Worm (Caenorhabditis elegans): Measurements from ENCODE around the gene actl-1.

The actl-1 gene

DNA sequence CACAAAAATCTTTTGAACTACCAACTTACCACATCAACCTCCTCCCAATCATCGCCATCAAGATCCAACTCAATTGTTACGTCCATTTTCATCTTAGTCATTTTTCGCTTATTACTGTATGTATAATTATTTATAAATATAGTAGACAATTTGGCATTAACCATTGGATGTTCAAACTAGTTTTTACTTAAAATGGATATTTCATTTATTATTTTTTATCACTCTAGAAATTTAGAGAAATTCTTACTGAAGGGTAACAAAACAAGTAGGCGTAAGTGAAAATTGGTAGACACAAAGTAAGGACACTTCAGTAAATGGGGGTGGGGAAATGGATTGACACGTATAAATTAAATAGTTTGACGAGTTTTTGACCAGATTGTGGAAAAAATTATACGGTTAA lies at the start of gene actl-1:
Gene actl-1 (minus strand): TSS at position 101 of the 400 bp plus-strand sequence.
- TF ChIP-seq unc-62 (GFP tag; optimal IDR thresholded peaks at IDR 0.05) = no peak

ce11 chrX:6543665-6544064 lies 44.0 kb upstream of the actl-1 start:
- TF ChIP-seq unc-62 (GFP tag; optimal IDR thresholded peaks at IDR 0.05) = no peak

DNA sequence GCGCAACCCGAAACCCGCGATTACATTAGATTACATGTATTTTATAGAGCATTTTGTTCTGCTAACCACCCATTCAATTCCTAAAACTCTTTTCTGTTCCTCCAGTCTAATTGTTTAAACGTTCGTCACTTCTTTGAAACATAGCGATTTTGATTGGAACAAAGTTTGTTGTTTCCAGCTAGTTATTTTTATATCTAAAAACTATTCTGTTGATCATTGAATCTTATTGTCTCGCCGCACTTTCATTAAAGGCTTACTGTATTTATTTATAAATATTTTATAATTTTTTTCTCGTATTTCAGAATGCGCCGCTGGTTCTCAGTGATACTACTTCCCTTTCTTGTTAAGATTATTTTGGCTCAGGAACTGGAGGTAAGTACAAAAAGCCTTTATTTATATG lies 43.1 kb upstream of the actl-1 start, which contains the start of gene T14E8.2:
Gene T14E8.2 (plus strand): TSS at position 301 of the 400 bp plus-strand sequence.
- no peak for TF ChIP-seq unc-62 (GFP tag; optimal IDR thresholded peaks at IDR 0.05)

ce11 chrX:6538068-6538467 lies 38.4 kb upstream of the actl-1 start:
- TF ChIP-seq unc-62 (GFP tag; optimal IDR thresholded peaks at IDR 0.05) = no peak

DNA sequence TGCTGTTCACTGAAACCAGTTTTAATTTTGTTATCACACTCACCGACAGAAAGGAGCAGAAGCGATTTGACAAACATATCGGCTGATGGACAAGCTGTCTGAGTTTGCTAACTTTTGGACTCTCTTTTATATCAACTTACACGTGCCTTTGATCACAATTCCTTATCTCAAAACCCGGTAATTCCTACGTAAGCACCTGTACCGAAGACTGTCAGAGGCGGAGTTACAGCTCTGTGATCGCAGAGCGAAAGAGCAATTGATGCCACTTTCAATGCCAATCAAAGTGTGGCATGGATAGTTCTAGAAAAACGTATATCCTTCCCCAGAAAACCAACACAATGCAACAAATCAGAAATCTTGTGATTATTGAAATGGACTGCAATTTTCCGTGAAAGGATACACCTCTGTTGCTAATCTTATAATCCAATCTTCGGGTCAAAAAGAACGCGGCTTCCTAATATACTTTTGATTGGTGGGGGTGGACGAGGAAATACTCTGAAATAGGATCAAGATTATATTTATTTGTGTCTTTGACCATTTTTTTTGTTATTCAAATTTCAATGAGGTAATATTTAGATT lies 37.2 kb upstream of the actl-1 start, which contains the start of gene ilys-5:
Gene ilys-5 (minus strand): TSS at position 140 of the 579 bp plus-strand sequence.
- TF ChIP-seq unc-62 (GFP tag; optimal IDR thresholded peaks at IDR 0.05) = no peak

DNA sequence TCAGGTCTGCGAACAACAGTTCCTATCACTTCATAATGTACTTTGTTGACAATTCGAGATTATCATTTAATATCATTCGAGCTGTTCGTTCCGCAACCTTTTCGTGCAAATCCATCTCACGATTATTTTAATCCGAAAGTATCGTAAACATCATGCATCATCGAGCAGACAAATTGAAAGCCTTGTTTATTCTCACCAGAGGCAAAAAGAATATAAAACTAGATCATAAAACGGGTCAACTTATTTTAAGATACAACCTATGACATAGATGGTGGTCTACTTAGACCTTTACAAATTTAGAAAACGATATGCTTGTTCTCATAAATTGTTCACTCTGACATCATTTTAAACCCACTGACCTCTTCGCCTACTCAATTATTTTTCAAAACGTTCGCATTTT lies 33.4 kb upstream of the actl-1 start:
- no peak for TF ChIP-seq unc-62 (GFP tag; optimal IDR thresholded peaks at IDR 0.05)

DNA sequence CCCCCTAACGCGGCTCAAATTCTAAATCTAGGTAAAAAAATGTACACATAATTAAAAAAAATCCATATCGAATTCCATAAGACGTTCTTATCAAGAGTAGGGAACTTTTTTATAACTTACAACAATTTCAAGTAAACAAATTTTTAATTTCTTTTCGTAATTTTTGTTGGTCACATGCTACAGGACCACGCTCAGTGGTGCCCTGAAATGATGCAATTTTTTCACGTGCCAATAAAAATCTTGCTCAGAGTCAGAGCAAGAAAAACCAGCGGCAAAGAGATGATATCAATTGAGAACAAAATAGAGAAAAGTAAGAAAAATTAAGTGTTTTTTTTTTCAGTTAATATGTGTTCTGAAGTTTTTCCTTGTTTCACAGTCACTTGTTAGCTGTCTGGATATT lies 32.3 kb upstream of the actl-1 start:
- TF ChIP-seq unc-62 (GFP tag; optimal IDR thresholded peaks at IDR 0.05) = no peak

- no peak for TF ChIP-seq unc-62 (GFP tag; optimal IDR thresholded peaks at IDR 0.05)
These were observed 31.0 kb upstream of the actl-1 start for ce11 chrX:6530591-6530990.

DNA sequence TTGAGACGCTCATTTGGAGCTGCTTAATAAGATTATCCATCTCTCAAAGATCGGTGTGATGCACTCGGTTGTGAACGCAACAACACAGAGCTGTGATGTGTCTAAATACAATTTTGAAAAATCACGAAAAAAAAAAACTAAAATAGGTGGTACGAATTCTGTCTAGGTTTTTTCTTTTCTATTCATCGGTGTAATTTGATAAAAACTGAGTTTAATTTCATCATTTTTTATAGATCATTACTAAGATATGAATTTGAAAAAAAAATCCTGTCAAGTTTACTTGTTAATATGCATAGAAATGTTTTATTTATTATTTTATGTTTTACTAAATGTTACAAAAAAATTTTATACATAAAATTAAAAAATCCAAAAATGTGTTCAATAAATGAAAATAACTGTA lies 30.4 kb upstream of the actl-1 start, which contains the start of gene ceh-60:
Gene ceh-60 (minus strand): TSS at position 101 of the 400 bp plus-strand sequence.
- TF ChIP-seq unc-62 (GFP tag; optimal IDR thresholded peaks at IDR 0.05) = no peak

- TF ChIP-seq unc-62 (GFP tag; optimal IDR thresholded peaks at IDR 0.05) = no peak
These were observed 23.0 kb upstream of the actl-1 start for ce11 chrX:6522634-6523070.

- TF ChIP-seq unc-62 (GFP tag; optimal IDR thresholded peaks at IDR 0.05) = no peak
These were observed 21.0 kb upstream of the actl-1 start for ce11 chrX:6520644-6521043.

- TF ChIP-seq unc-62 (GFP tag; optimal IDR thresholded peaks at IDR 0.05) = no peak
These were observed 20.3 kb upstream of the actl-1 start for ce11 chrX:6519946-6520345.

- TF ChIP-seq unc-62 (GFP tag; optimal IDR thresholded peaks at IDR 0.05) = no peak
These were observed 19.8 kb upstream of the actl-1 start for ce11 chrX:6519473-6519872.

DNA sequence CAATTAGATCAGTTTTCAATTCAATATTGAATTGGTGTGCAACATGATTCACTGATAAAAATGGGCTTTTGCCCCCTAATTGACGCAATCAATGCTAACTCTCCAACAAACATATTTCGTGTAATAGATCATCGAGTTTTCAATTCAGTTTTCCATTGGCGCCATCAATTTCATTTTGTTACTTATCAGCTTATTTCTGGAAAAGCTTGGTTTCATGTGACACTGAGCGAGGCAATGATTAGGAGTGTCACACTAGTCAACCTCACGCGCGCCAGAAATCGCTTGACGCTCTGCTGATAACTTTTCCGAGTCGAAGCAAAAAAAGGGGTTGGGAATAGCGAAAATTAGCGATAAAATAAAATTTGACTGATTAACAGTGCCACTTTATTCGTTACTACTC lies 18.9 kb upstream of the actl-1 start, which contains the start of gene ets-4:
Gene ets-4 (plus strand): TSS at position 347 of the 400 bp plus-strand sequence.
- no peak for TF ChIP-seq unc-62 (GFP tag; optimal IDR thresholded peaks at IDR 0.05)

DNA sequence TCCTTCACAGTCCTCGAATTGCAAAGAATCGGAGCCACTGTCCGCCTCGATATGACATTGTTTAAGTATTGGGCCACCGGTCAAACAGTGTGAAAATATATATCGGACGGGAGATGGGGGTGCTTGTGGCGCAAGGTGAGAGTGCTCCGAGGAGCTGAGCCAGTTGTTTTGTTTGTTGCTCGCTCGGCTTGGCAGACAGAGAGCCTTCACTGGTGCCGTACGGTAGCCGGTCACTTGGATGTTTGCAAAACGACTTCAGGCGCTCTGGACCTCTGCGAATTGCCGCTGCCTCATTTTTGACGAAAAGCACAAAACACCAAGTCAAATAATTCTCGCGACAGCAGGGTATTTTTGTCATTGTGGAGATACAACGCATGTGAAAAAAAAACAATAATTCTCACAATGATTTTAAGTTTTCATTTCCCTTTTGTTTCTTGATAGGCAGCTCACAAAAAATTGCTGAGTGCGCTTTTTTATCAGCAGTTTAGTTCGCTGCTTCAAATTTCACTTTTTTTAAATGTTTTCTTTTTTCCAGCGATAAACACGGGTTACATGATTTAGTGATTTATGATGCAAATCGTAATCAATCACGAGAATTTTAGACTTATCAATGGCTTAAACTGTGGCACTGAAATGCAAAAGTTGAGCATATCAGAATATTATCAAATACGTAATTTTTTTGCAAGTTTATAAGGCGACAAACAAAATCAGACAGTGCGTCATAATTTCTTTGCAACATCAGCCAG lies 17.6 kb upstream of the actl-1 start:
- no peak for TF ChIP-seq unc-62 (GFP tag; optimal IDR thresholded peaks at IDR 0.05)

ce11 chrX:6515267-6515666 lies 15.6 kb upstream of the actl-1 start:
- TF ChIP-seq unc-62 (GFP tag; optimal IDR thresholded peaks at IDR 0.05) = no peak

- TF ChIP-seq unc-62 (GFP tag; optimal IDR thresholded peaks at IDR 0.05) = no peak
These were observed 14.8 kb upstream of the actl-1 start for ce11 chrX:6514466-6514865.
